Worm (Caenorhabditis elegans) whole organism, late embryonic: Measurements from ENCODE around the gene dhs-7.

ENCODE experiments used
- C08G9.2 ChIP-seq: sonication (generic microtip); optimal IDR thresholded peaks from 2 replicates; lab custom pipeline; 2016; ENCODE audit warnings: mild to moderate bottlenecking, missing genetic modification characterization, moderate library complexity, missing compliant biosample characterization
- Y22D7AL.16 ChIP-seq: sonication (generic microtip); optimal IDR thresholded peaks from 2 replicates; lab custom pipeline; 2016; ENCODE audit warnings: missing genetic modification characterization, missing compliant biosample characterization
- ama-1 ChIP-seq: fragments of 150-350 bp; optimal IDR thresholded peaks from 2 replicates; lab custom pipeline; 2014
- nfya-1 ChIP-seq: sonication (generic microtip); optimal IDR thresholded peaks from 2 replicates; lab custom pipeline; 2017; ENCODE audit warnings: missing genetic modification characterization, mild to moderate bottlenecking, missing compliant biosample characterization, antibody characterized with exemption, moderate library complexity
- pha-4 ChIP-seq: fragments of 150-350 bp; optimal IDR thresholded peaks from 2 replicates; lab custom pipeline; 2018; ENCODE audit warnings: missing biosample characterization, missing genetic modification reagents, missing genetic modification characterization
- pqm-1 ChIP-seq: sonication (generic microtip); optimal IDR thresholded peaks from 2 replicates; lab custom pipeline; 2016; ENCODE audit warnings: missing genetic modification characterization, missing compliant biosample characterization
- tbx-2 ChIP-seq: sonication (generic microtip); optimal IDR thresholded peaks from 2 replicates; lab custom pipeline; 2016; ENCODE audit warnings: missing genetic modification characterization, missing compliant biosample characterization

- no peak for TF ChIP-seq tbx-2 (tag; lab: Kevin White, UChicago)
- TF ChIP-seq ama-1 (lab: Kevin White, UChicago) = no peak
- no peak for TF ChIP-seq Y22D7AL.16 (tag; lab: Kevin White, UChicago)
- no peak for TF ChIP-seq nfya-1 (tag; lab: Kevin White, UChicago)
- TF ChIP-seq C08G9.2 (tag; lab: Kevin White, UChicago) = no peak
- no peak for TF ChIP-seq pqm-1 (tag; lab: Kevin White, UChicago)
- TF ChIP-seq pha-4 (tag; lab: Kevin White, UChicago) = no peak
These were observed 36.8 kb downstream of the dhs-7 start, which contains the start of gene dyf-13 for ce11 chrII:7171305-7171998.
